Fruit fly (Drosophila melanogaster) whole organism, prepupa: ENCODE results near the gene CG14642.

Source experiments
- CG10669 ChIP-seq: fragments of 200-800 bp; sonication (Bioruptor generic); optimal IDR thresholded peaks from 3 replicates; lab custom pipeline; 2018; ENCODE audit warnings: missing biosample characterization, mild to moderate bottlenecking, missing genetic modification characterization, moderate library complexity
- CG11902 ChIP-seq: fragments of 200-800 bp; sonication (Bioruptor generic); optimal IDR thresholded peaks from 3 replicates; lab custom pipeline; 2016; ENCODE audit warnings: missing biosample characterization, missing genetic modification characterization
- CG1621 ChIP-seq: fragments of 200-800 bp; sonication (Bioruptor generic); optimal IDR thresholded peaks from 3 replicates; lab custom pipeline; 2018; ENCODE audit warnings: missing biosample characterization, mild to moderate bottlenecking, missing genetic modification characterization
- CG3032 ChIP-seq: fragments of 200-800 bp; optimal IDR thresholded peaks from 2 replicates; lab custom pipeline; 2019; ENCODE audit warnings: missing biosample characterization, mild to moderate bottlenecking, missing genetic modification characterization, moderate library complexity
- CG31627 ChIP-seq: fragments of 200-800 bp; sonication (Bioruptor generic); optimal IDR thresholded peaks from 3 replicates; lab custom pipeline; 2016; ENCODE audit warnings: missing biosample characterization, missing genetic modification characterization
- CG32006 ChIP-seq: fragments of 200-800 bp; sonication (Bioruptor generic); optimal IDR thresholded peaks from 3 replicates; lab custom pipeline; 2017; ENCODE audit warnings: missing biosample characterization, mild to moderate bottlenecking, missing genetic modification characterization
- CG6163 ChIP-seq: fragments of 200-800 bp; sonication (Bioruptor generic); IDR thresholded peaks from 3 replicates; pipeline ENCODE4 v1.3.6; 2022; ENCODE audit warnings: missing biosample characterization, missing genetic modification characterization
- CG6276 ChIP-seq: fragments of 200-800 bp; sonication (Bioruptor generic); optimal IDR thresholded peaks from 2 replicates; lab custom pipeline; 2017; ENCODE audit warnings: missing biosample characterization, mild to moderate bottlenecking, missing genetic modification characterization
- CG6792 ChIP-seq: fragments of 200-800 bp; sonication (Bioruptor generic); optimal IDR thresholded peaks from 3 replicates; lab custom pipeline; 2016; ENCODE audit warnings: missing biosample characterization, missing genetic modification characterization
- CG6854 ChIP-seq: fragments of 200-800 bp; sonication (Bioruptor generic); optimal IDR thresholded peaks from 2 replicates; lab custom pipeline; 2017; ENCODE audit warnings: missing biosample characterization, mild to moderate bottlenecking, missing genetic modification characterization
- CG8119 ChIP-seq: fragments of 200-800 bp; sonication (Bioruptor generic); IDR thresholded peaks from 3 replicates; pipeline ENCODE4 v1.3.6; 2022; ENCODE audit warnings: missing biosample characterization, missing genetic modification characterization
- CG9139 ChIP-seq: fragments of 200-800 bp; sonication (Bioruptor generic); optimal IDR thresholded peaks from 3 replicates; lab custom pipeline; 2017; ENCODE audit warnings: missing biosample characterization, mild to moderate bottlenecking, missing genetic modification characterization
- Eip78C ChIP-seq: fragments of 200-800 bp; sonication (Bioruptor generic); peaks from one replicate; lab custom pipeline; 2016; ENCODE audit warnings: missing biosample characterization, missing genetic modification characterization
- Ets21C ChIP-seq: fragments of 200-800 bp; sonication (Bioruptor generic); optimal IDR thresholded peaks from 3 replicates; lab custom pipeline; 2016; ENCODE audit warnings: missing biosample characterization, missing genetic modification characterization
- Gug ChIP-seq: fragments of 200-800 bp; sonication (Bioruptor generic); IDR thresholded peaks from 2 replicates; pipeline ENCODE4 v1.3.6; 2022; ENCODE audit warnings: missing biosample characterization, missing genetic modification characterization
- Hr38 ChIP-seq: sonication (Bioruptor generic); optimal IDR thresholded peaks from 2 replicates; lab custom pipeline; 2016; ENCODE audit warnings: missing biosample characterization, missing genetic modification characterization
- Hr39 ChIP-seq: fragments of 200-800 bp; sonication (Bioruptor generic); optimal IDR thresholded peaks from 2 replicates; lab custom pipeline; 2016; ENCODE audit warnings: missing biosample characterization, missing genetic modification characterization
- Hr4 ChIP-seq: fragments of 200-800 bp; sonication (Bioruptor generic); optimal IDR thresholded peaks from 3 replicates; lab custom pipeline; 2016; ENCODE audit warnings: missing biosample characterization, missing genetic modification characterization
- Lpt ChIP-seq: fragments of 200-800 bp; sonication (Bioruptor generic); optimal IDR thresholded peaks from 3 replicates; lab custom pipeline; 2016; ENCODE audit warnings: missing biosample characterization, missing genetic modification characterization
- Met ChIP-seq: fragments of 200-800 bp; sonication (Bioruptor generic); optimal IDR thresholded peaks from 3 replicates; lab custom pipeline; 2016; ENCODE audit warnings: missing biosample characterization, missing genetic modification characterization
- Sox102F ChIP-seq: fragments of 200-800 bp; sonication (Bioruptor generic); optimal IDR thresholded peaks from 2 replicates; lab custom pipeline; 2016; ENCODE audit warnings: missing biosample characterization, mild to moderate bottlenecking, missing genetic modification characterization
- Sox14 ChIP-seq: fragments of 200-800 bp; sonication (Bioruptor generic); optimal IDR thresholded peaks from 3 replicates; lab custom pipeline; 2016; ENCODE audit warnings: missing biosample characterization, missing genetic modification characterization
- Sox15 ChIP-seq: fragments of 200-800 bp; sonication (Bioruptor generic); optimal IDR thresholded peaks from 3 replicates; lab custom pipeline; 2016; ENCODE audit warnings: missing biosample characterization, missing genetic modification characterization
- achi ChIP-seq: fragments of 200-800 bp; sonication (Bioruptor generic); optimal IDR thresholded peaks from 3 replicates; lab custom pipeline; 2016; ENCODE audit warnings: missing biosample characterization, missing genetic modification characterization
- dac ChIP-seq: fragments of 200-800 bp; sonication (Bioruptor generic); optimal IDR thresholded peaks from 2 replicates; lab custom pipeline; 2017; ENCODE audit warnings: missing biosample characterization, mild to moderate bottlenecking, missing genetic modification characterization
- esn ChIP-seq: fragments of 200-800 bp; sonication (Bioruptor generic); optimal IDR thresholded peaks from 2 replicates; lab custom pipeline; 2016; ENCODE audit warnings: missing biosample characterization, mild to moderate bottlenecking, missing genetic modification characterization, moderate library complexity
- fd59A ChIP-seq: fragments of 200-800 bp; sonication (Bioruptor generic); optimal IDR thresholded peaks from 2 replicates; lab custom pipeline; 2017; ENCODE audit warnings: missing biosample characterization, mild to moderate bottlenecking, missing genetic modification characterization, missing genetic modification reagents
- fd85E ChIP-seq: fragments of 200-800 bp; sonication (Bioruptor generic); optimal IDR thresholded peaks from 3 replicates; lab custom pipeline; 2016; ENCODE audit warnings: missing biosample characterization, missing genetic modification characterization
- lz ChIP-seq: fragments of 200-800 bp; sonication (Bioruptor generic); optimal IDR thresholded peaks from 3 replicates; lab custom pipeline; 2016; ENCODE audit warnings: missing biosample characterization, missing genetic modification characterization
- net ChIP-seq: fragments of 200-800 bp; sonication (Bioruptor generic); optimal IDR thresholded peaks from 3 replicates; lab custom pipeline; 2016; ENCODE audit warnings: missing biosample characterization, missing genetic modification characterization
- pdm3 ChIP-seq: fragments of 200-800 bp; sonication (Bioruptor generic); optimal IDR thresholded peaks from 3 replicates; lab custom pipeline; 2016; ENCODE audit warnings: missing biosample characterization, missing genetic modification characterization
- salr ChIP-seq, 2 experiments: fragments of 200-800 bp; sonication (Bioruptor generic); optimal IDR thresholded peaks; 3 replicates each; lab custom pipeline; 2016 to 2018; ENCODE audit warnings: missing biosample characterization in 2 of 2, missing genetic modification characterization in 2 of 2, mild to moderate bottlenecking in 1 of 2
- spab ChIP-seq: fragments of 200-800 bp; sonication (Bioruptor generic); optimal IDR thresholded peaks from 2 replicates; lab custom pipeline; 2017; ENCODE audit warnings: missing biosample characterization, mild to moderate bottlenecking, missing genetic modification characterization, missing genetic modification reagents
- ss ChIP-seq, 2 experiments: fragments of 200-800 bp; sonication (Bioruptor generic); optimal IDR thresholded peaks; 2 replicates in 1 of 2; 3 replicates in 1 of 2; lab custom pipeline; 2017 to 2018; ENCODE audit warnings: mild to moderate bottlenecking in 2 of 2, missing biosample characterization in 2 of 2, missing genetic modification characterization in 2 of 2, moderate library complexity in 1 of 2
- svp ChIP-seq: fragments of 200-800 bp; sonication (Bioruptor generic); peaks from one replicate; lab custom pipeline; 2016; ENCODE audit warnings: missing biosample characterization, missing genetic modification characterization

Gene CG14642

DNA sequence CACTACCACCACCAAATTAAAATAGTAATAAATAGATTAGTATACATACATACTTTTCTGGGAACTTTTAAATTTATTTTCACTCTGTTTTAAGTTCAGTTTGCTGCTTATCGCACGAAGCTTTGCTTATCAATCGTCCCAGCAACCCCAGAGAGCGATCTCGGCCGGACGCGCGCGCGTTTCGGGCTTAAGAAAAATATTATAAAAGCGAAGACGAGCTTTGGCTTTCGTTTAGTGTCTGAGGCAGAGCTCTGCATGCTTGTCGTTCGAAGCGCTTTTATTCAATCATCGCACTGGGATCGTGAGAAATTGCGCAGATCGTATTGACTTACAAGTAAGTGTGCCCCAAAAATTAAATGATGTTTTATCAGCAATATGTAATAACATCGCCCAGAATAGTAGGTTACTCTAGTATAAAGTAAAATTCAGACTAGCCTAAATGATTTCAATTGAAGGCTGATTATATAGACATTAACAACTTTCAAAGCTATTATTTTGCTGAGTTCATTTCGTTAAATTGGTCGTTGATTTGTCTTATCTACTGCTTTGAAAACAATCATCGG, 7.4 kb downstream of the CG14642 start, which contains the start of gene Gel:
Gel (plus strand) TSS at position 227 of the 563 bp plus-strand sequence.
- TF ChIP-seq Lpt (GFP tag; lab: Kevin White, UChicago) (no peak), Sox102F (GFP tag; lab: Kevin White, UChicago) (no peak), CG6276 (GFP tag; lab: Kevin White, UChicago) (no peak), Gug (GFP tag; lab: Robert Waterston, UW) (no peak), Eip78C (GFP tag; lab: Kevin White, UChicago) (peak; percentile 44), svp (peak; percentile 90), dac (GFP tag; lab: Kevin White, UChicago) (no peak)

- TF ChIP-seq CG6792 (GFP tag; lab: Kevin White, UChicago) (no peak), CG8119 (GFP tag; lab: Robert Waterston, UW) (no peak), Sox102F (GFP tag; lab: Kevin White, UChicago) (no peak), esn (GFP tag; lab: Kevin White, UChicago) (no peak), spab (GFP tag; lab: Kevin White, UChicago) (no peak), CG9139 (GFP tag; lab: Kevin White, UChicago) (no peak), net (GFP tag; lab: Kevin White, UChicago) (no peak), Ets21C (GFP tag; lab: Kevin White, UChicago) (no peak), Lpt (GFP tag; lab: Kevin White, UChicago) (no peak), ss (GFP tag; optimal IDR thresholded peaks at IDR 0.05; lab: Kevin White, UChicago) (no peak), Hr39 (GFP tag; lab: Kevin White, UChicago) (no peak), CG6163 (GFP tag; lab: Robert Waterston, UW) (no peak), fd59A (GFP tag; lab: Kevin White, UChicago) (no peak), Hr38 (no peak), lz (GFP tag; lab: Kevin White, UChicago) (no peak), salr (GFP tag; optimal IDR thresholded peaks at IDR 0.05; lab: Kevin White, UChicago) (no peak), Hr4 (GFP tag; lab: Kevin White, UChicago) (no peak), CG10669 (GFP tag; lab: Kevin White, UChicago) (no peak), fd85E (GFP tag; lab: Kevin White, UChicago) (no peak)
Measured at dm6 chr3R:4233018-4233385, 9.5 kb downstream of the CG14642 start, which contains the start of gene abs. Gene abs, plus strand, starts transcription at chr3R:4233047.

- peak; percentile 36 for TF ChIP-seq Sox15 (GFP tag; lab: Kevin White, UChicago)
- TF ChIP-seq Hr4 (GFP tag; lab: Kevin White, UChicago), result peak; percentile 2
- TF ChIP-seq achi (GFP tag; lab: Kevin White, UChicago), result no peak
- TF ChIP-seq svp, result peak; percentile 48
- peak; percentile 65 for TF ChIP-seq Eip78C (GFP tag; lab: Kevin White, UChicago)
- no peak for TF ChIP-seq CG6792 (GFP tag; lab: Kevin White, UChicago)
- peak; percentile 19 for TF ChIP-seq pdm3
- peak; percentile 26 for TF ChIP-seq Hr39 (GFP tag; lab: Kevin White, UChicago)
- TF ChIP-seq CG6163 (GFP tag; lab: Robert Waterston, UW), result no peak
- no peak for TF ChIP-seq Met
- TF ChIP-seq lz (GFP tag; lab: Kevin White, UChicago), result peak; percentile 4
- TF ChIP-seq CG10669 (GFP tag; lab: Kevin White, UChicago), result no peak
- peak; percentile 16 for TF ChIP-seq fd59A (GFP tag; lab: Kevin White, UChicago)
- no peak for TF ChIP-seq CG11902 (GFP tag; lab: Kevin White, UChicago)
- TF ChIP-seq CG32006 (GFP tag; lab: Kevin White, UChicago), result peak; percentile 50
- peak; percentile 28 for TF ChIP-seq CG31627 (GFP tag; lab: Kevin White, UChicago)
- TF ChIP-seq CG3032, result peak; percentile 15
- no peak for TF ChIP-seq CG1621 (tag; lab: Kevin White, UChicago)
- TF ChIP-seq CG6854 (GFP tag; lab: Kevin White, UChicago), result peak; percentile 11
- TF ChIP-seq salr (GFP tag; optimal IDR thresholded peaks at IDR 0.05; lab: Kevin White, UChicago), result no peak
- peak; percentile 18 for TF ChIP-seq Sox14 (GFP tag; lab: Kevin White, UChicago)
- TF ChIP-seq Ets21C (GFP tag; lab: Kevin White, UChicago), result no peak
Measured at dm6 chr3R:4232139-4233017, 10.1 kb downstream of the CG14642 start, which contains the start of gene CG14641. Gene CG14641, minus strand, starts transcription at chr3R:4232342.
